Fruit fly (Drosophila melanogaster) whole organism, adult: ENCODE results near the gene Sec23.
A peak's percentile ranks its signal among the peaks of the same experiment; 100 is the strongest.

ENCODE experiments used
- CG11617 ChIP-seq: fragments of 200-800 bp; sonication (Bioruptor generic); optimal IDR thresholded peaks from 2 replicates; lab custom pipeline; 2017; ENCODE audit warnings: mild to moderate bottlenecking, missing biosample characterization, missing genetic modification reagents, missing genetic modification characterization
- CG12768 ChIP-seq: fragments of 200-800 bp; sonication (Bioruptor generic); optimal IDR thresholded peaks from 2 replicates; lab custom pipeline; 2017; ENCODE audit warnings: missing biosample characterization, missing genetic modification characterization, mild to moderate bottlenecking, moderate library complexity, missing genetic modification reagents
- CG14711 ChIP-seq: fragments of 200-800 bp; sonication (Bioruptor generic); optimal IDR thresholded peaks from 2 replicates; lab custom pipeline; 2018; ENCODE audit warnings: missing biosample characterization, mild to moderate bottlenecking, missing genetic modification characterization, moderate library complexity
- CG1620 ChIP-seq: fragments of 200-800 bp; sonication (Bioruptor generic); optimal IDR thresholded peaks from 2 replicates; lab custom pipeline; 2016; ENCODE audit warnings: missing biosample characterization, missing genetic modification characterization
- CG33017 ChIP-seq: fragments of 200-800 bp; sonication (Bioruptor generic); optimal IDR thresholded peaks from 2 replicates; lab custom pipeline; 2018; ENCODE audit warnings: missing biosample characterization, mild to moderate bottlenecking, missing genetic modification characterization, moderate library complexity
- CG5204 ChIP-seq: fragments of 200-800 bp; sonication (Bioruptor generic); optimal IDR thresholded peaks from 2 replicates; lab custom pipeline; 2016; ENCODE audit warnings: missing biosample characterization, missing genetic modification characterization
- CG7045 ChIP-seq: fragments of 200-800 bp; sonication (Bioruptor generic); optimal IDR thresholded peaks from 2 replicates; lab custom pipeline; 2017; ENCODE audit warnings: missing biosample characterization, mild to moderate bottlenecking, missing genetic modification characterization
- CG7101 ChIP-seq: fragments of 200-800 bp; sonication (Bioruptor generic); optimal IDR thresholded peaks from 2 replicates; lab custom pipeline; 2018; ENCODE audit warnings: missing biosample characterization, mild to moderate bottlenecking, missing genetic modification characterization, moderate library complexity
- Clk ChIP-seq: fragments of 200-800 bp; sonication (Bioruptor generic); optimal IDR thresholded peaks from 2 replicates; lab custom pipeline; 2017; ENCODE audit warnings: missing biosample characterization, missing genetic modification characterization
- Crg-1 ChIP-seq: fragments of 200-800 bp; sonication (Bioruptor generic); optimal IDR thresholded peaks from 2 replicates; lab custom pipeline; 2016; ENCODE audit warnings: missing biosample characterization, missing genetic modification characterization
- Hr96 ChIP-seq: fragments of 200-800 bp; sonication (Bioruptor generic); optimal IDR thresholded peaks from 2 replicates; lab custom pipeline; 2016; ENCODE audit warnings: missing biosample characterization, missing genetic modification characterization
- Mnt ChIP-seq: fragments of 200-800 bp; sonication (Bioruptor generic); optimal IDR thresholded peaks from 2 replicates; lab custom pipeline; 2016; ENCODE audit warnings: missing biosample characterization, mild to moderate bottlenecking, missing genetic modification characterization
- bab1 ChIP-seq: fragments of 200-800 bp; sonication (Bioruptor generic); optimal IDR thresholded peaks from 3 replicates; lab custom pipeline; 2019; ENCODE audit warnings: missing biosample characterization, mild to moderate bottlenecking, missing genetic modification characterization, moderate library complexity
- cic ChIP-seq: fragments of 200-800 bp; sonication (Bioruptor generic); optimal IDR thresholded peaks from 2 replicates; lab custom pipeline; 2017; ENCODE audit warnings: missing biosample characterization, mild to moderate bottlenecking, missing genetic modification characterization, moderate library complexity
- cnc ChIP-seq, 2 experiments: fragments of >200 bp; optimal IDR thresholded peaks; 2 replicates each; lab custom pipeline; 2017
- kay ChIP-seq: fragments of 200-800 bp; sonication (Bioruptor generic); peaks from one replicate; lab custom pipeline; 2016; ENCODE audit warnings: missing biosample characterization, missing genetic modification characterization, borderline replicate concordance
- ovo ChIP-seq: fragments of 200-800 bp; sonication (Bioruptor generic); optimal IDR thresholded peaks from 2 replicates; lab custom pipeline; 2016; ENCODE audit warnings: missing biosample characterization, missing genetic modification characterization
- pad ChIP-seq: fragments of 200-800 bp; sonication (Bioruptor generic); optimal IDR thresholded peaks from 3 replicates; lab custom pipeline; 2017; ENCODE audit warnings: missing biosample characterization, missing genetic modification characterization, mild to moderate bottlenecking, moderate library complexity, missing genetic modification reagents
- tj ChIP-seq: fragments of 200-800 bp; sonication (Bioruptor generic); optimal IDR thresholded peaks from 3 replicates; lab custom pipeline; 2017; ENCODE audit warnings: missing biosample characterization, mild to moderate bottlenecking, missing genetic modification characterization, moderate library complexity
- toe ChIP-seq: fragments of 200-800 bp; sonication (Bioruptor generic); optimal IDR thresholded peaks from 2 replicates; lab custom pipeline; 2016; ENCODE audit warnings: missing biosample characterization, missing genetic modification characterization

Sec23 gene

dm6 chr3R:5624115-5624878 is 24.6 kb upstream of the Sec23 start, which contains the start of the genes Dph4, Spec2 and RpL13A:
Gene Dph4 (minus strand): TSS chr3R:5624125.
Gene Spec2 (minus strand): TSS chr3R:5624125.
Gene RpL13A (plus strand): TSS chr3R:5624474.
- TF ChIP-seq CG7101 (peak; percentile 96), ovo (GFP tag; lab: Kevin White, UChicago) (peak; percentile 94), CG7045 (GFP tag; lab: Kevin White, UChicago) (peak; percentile 94), cnc (optimal IDR thresholded peaks at IDR 0.05; lab: Kevin White, UChicago) (no peak), Mnt (GFP tag; lab: Kevin White, UChicago) (peak; percentile 95), cic (GFP tag; lab: Kevin White, UChicago) (peak; percentile 72), CG5204 (GFP tag; lab: Kevin White, UChicago) (no peak), Crg-1 (GFP tag; lab: Kevin White, UChicago) (peak; percentile 98), CG14711 (peak; percentile 73), bab1 (GFP tag; lab: Kevin White, UChicago) (peak; percentile 92), kay (GFP tag; lab: Kevin White, UChicago) (no peak), CG1620 (GFP tag; lab: Kevin White, UChicago) (peak; percentile 97), pad (peak; percentile 85), Hr96 (GFP tag; lab: Kevin White, UChicago) (no peak), CG11617 (GFP tag; lab: Kevin White, UChicago) (peak; percentile 98), tj (peak; percentile 88), Clk (GFP tag; lab: Kevin White, UChicago) (peak; percentile 85), CG12768 (GFP tag; lab: Kevin White, UChicago) (peak; percentile 95), toe (GFP tag; lab: Kevin White, UChicago) (no peak), CG33017 (tag; lab: Kevin White, UChicago) (peak; percentile 90)

- TF ChIP-seq CG1620 (GFP tag; lab: Kevin White, UChicago) (no peak), CG14711 (no peak), toe (GFP tag; lab: Kevin White, UChicago) (no peak), Mnt (GFP tag; lab: Kevin White, UChicago) (no peak), CG11617 (GFP tag; lab: Kevin White, UChicago) (no peak), CG12768 (GFP tag; lab: Kevin White, UChicago) (no peak), CG7101 (no peak), Clk (GFP tag; lab: Kevin White, UChicago) (no peak), Crg-1 (GFP tag; lab: Kevin White, UChicago) (no peak), CG5204 (GFP tag; lab: Kevin White, UChicago) (no peak), CG7045 (GFP tag; lab: Kevin White, UChicago) (no peak), pad (no peak), cnc (optimal IDR thresholded peaks at IDR 0.05; lab: Kevin White, UChicago) (no peak), CG33017 (tag; lab: Kevin White, UChicago) (no peak), Hr96 (GFP tag; lab: Kevin White, UChicago) (no peak), tj (no peak), kay (GFP tag; lab: Kevin White, UChicago) (no peak), ovo (GFP tag; lab: Kevin White, UChicago) (no peak)
Measured at dm6 chr3R:5627552-5627951, 21.3 kb upstream of the Sec23 start, which contains the start of gene CG31551. Gene CG31551 (plus strand): TSS chr3R:5627852.

dm6 chr3R:5632182-5632581 is 16.7 kb upstream of the Sec23 start, which contains the start of gene CG31549:
Gene CG31549 (plus strand): TSS chr3R:5632192.
- no peak for TF ChIP-seq CG7101
- TF ChIP-seq tj = no peak
- TF ChIP-seq CG33017 (tag; lab: Kevin White, UChicago) = no peak
- peak; percentile 17 for TF ChIP-seq bab1 (GFP tag; lab: Kevin White, UChicago)
- TF ChIP-seq CG14711 = no peak
- no peak for TF ChIP-seq Hr96 (GFP tag; lab: Kevin White, UChicago)
- TF ChIP-seq CG5204 (GFP tag; lab: Kevin White, UChicago) = no peak
- TF ChIP-seq cic (GFP tag; lab: Kevin White, UChicago) = peak; percentile 43

- TF ChIP-seq cnc (optimal IDR thresholded peaks at IDR 0.05; lab: Kevin White, UChicago) (no peak), Mnt (GFP tag; lab: Kevin White, UChicago) (no peak), CG12768 (GFP tag; lab: Kevin White, UChicago) (no peak), Hr96 (GFP tag; lab: Kevin White, UChicago) (no peak), Crg-1 (GFP tag; lab: Kevin White, UChicago) (peak; percentile 12), cic (GFP tag; lab: Kevin White, UChicago) (peak; percentile 61), CG11617 (GFP tag; lab: Kevin White, UChicago) (peak; percentile 36), CG5204 (GFP tag; lab: Kevin White, UChicago) (no peak), tj (no peak), CG14711 (no peak), ovo (GFP tag; lab: Kevin White, UChicago) (no peak), CG1620 (GFP tag; lab: Kevin White, UChicago) (no peak), bab1 (GFP tag; lab: Kevin White, UChicago) (peak; percentile 34), CG7045 (GFP tag; lab: Kevin White, UChicago) (no peak), kay (GFP tag; lab: Kevin White, UChicago) (no peak), CG7101 (peak; percentile 23), pad (no peak), toe (GFP tag; lab: Kevin White, UChicago) (no peak), Clk (GFP tag; lab: Kevin White, UChicago) (no peak), CG33017 (tag; lab: Kevin White, UChicago) (no peak)
Measured at dm6 chr3R:5633437-5633836, 15.4 kb upstream of the Sec23 start, which contains the start of gene CG12171. Gene CG12171 (plus strand): TSS chr3R:5633627.

dm6 chr3R:5635524-5635923 is 13.3 kb upstream of the Sec23 start, which contains the start of gene CG31546:
Gene CG31546 (minus strand): TSS chr3R:5635624.
- no peak for TF ChIP-seq kay (GFP tag; lab: Kevin White, UChicago)
- no peak for TF ChIP-seq Mnt (GFP tag; lab: Kevin White, UChicago)
- TF ChIP-seq pad = no peak
- no peak for TF ChIP-seq cic (GFP tag; lab: Kevin White, UChicago)
- no peak for TF ChIP-seq toe (GFP tag; lab: Kevin White, UChicago)
- no peak for TF ChIP-seq Crg-1 (GFP tag; lab: Kevin White, UChicago)
- no peak for TF ChIP-seq CG7101
- no peak for TF ChIP-seq CG5204 (GFP tag; lab: Kevin White, UChicago)
- no peak for TF ChIP-seq CG33017 (tag; lab: Kevin White, UChicago)
- TF ChIP-seq CG11617 (GFP tag; lab: Kevin White, UChicago) = no peak
- TF ChIP-seq CG12768 (GFP tag; lab: Kevin White, UChicago) = no peak
- no peak for TF ChIP-seq bab1 (GFP tag; lab: Kevin White, UChicago)
- TF ChIP-seq cnc (optimal IDR thresholded peaks at IDR 0.05; lab: Kevin White, UChicago) = no peak
- TF ChIP-seq tj = no peak
- no peak for TF ChIP-seq CG1620 (GFP tag; lab: Kevin White, UChicago)
- no peak for TF ChIP-seq Clk (GFP tag; lab: Kevin White, UChicago)
- no peak for TF ChIP-seq ovo (GFP tag; lab: Kevin White, UChicago)
- no peak for TF ChIP-seq Hr96 (GFP tag; lab: Kevin White, UChicago)
